Worm (Caenorhabditis elegans): ENCODE measurements around the gene R11G11.16.

- TF ChIP-seq ztf-4 (tag; optimal IDR thresholded peaks at IDR 0.05) (no peak), skn-1 (tag; optimal IDR thresholded peaks at IDR 0.05) (no peak), R02D3.7 (tag; optimal IDR thresholded peaks at IDR 0.05) (no peak), ama-1 (optimal IDR thresholded peaks at IDR 0.05) (no peak), elt-3 (tag; optimal IDR thresholded peaks at IDR 0.05) (no peak), nhr-25 (tag; optimal IDR thresholded peaks at IDR 0.05) (no peak), snpc-4 (tag; optimal IDR thresholded peaks at IDR 0.05) (no peak), lin-39 (tag; optimal IDR thresholded peaks at IDR 0.05) (no peak), ztf-11 (tag; optimal IDR thresholded peaks at IDR 0.05) (no peak), lin-11 (tag; optimal IDR thresholded peaks at IDR 0.05) (no peak), elt-1 (tag; optimal IDR thresholded peaks at IDR 0.05) (peak; percentile 95)
Measured at ce11 chrV:539040-539510, 14.1 kb upstream of the R11G11.16 start, which contains the start of gene nhr-155.

Measured in whole organism, L2 larva.